Fruit fly (Drosophila melanogaster) whole organism, embryonic: ENCODE measurements around the gene CG5382.

Source experiments
- B-H1 ChIP-seq: fragments of 200-800 bp; sonication (Bioruptor generic); IDR thresholded peaks from 3 replicates; pipeline ENCODE4 v1.3.6; 2022; ENCODE audit warnings: missing biosample characterization, missing genetic modification characterization
- Bgb ChIP-seq: fragments of 200-800 bp; sonication (Bioruptor generic); IDR thresholded peaks from 2 replicates; pipeline ENCODE4 v1.3.6; 2022; ENCODE audit warnings: missing biosample characterization, missing genetic modification characterization; ENCODE audit not compliant: partially characterized antibody
- CG12071 ChIP-seq: fragments of 200-800 bp; sonication (Bioruptor generic); optimal IDR thresholded peaks from 3 replicates; lab custom pipeline; 2018; ENCODE audit warnings: missing biosample characterization, mild to moderate bottlenecking, missing genetic modification characterization
- CG12659 ChIP-seq: fragments of 200-800 bp; sonication (Bioruptor generic); optimal IDR thresholded peaks from 3 replicates; lab custom pipeline; 2017; ENCODE audit warnings: mild to moderate bottlenecking, missing biosample characterization, missing genetic modification reagents, missing genetic modification characterization
- CG14441 ChIP-seq: fragments of 200-800 bp; sonication (Bioruptor generic); IDR thresholded peaks from 2 replicates; pipeline ENCODE4 v1.3.6; 2022; ENCODE audit warnings: missing biosample characterization, missing genetic modification characterization
- CG16815 ChIP-seq: fragments of 200-800 bp; sonication (Bioruptor generic); optimal IDR thresholded peaks from 3 replicates; lab custom pipeline; 2017; ENCODE audit warnings: missing biosample characterization, mild to moderate bottlenecking, missing genetic modification characterization
- CG18476 ChIP-seq: fragments of 200-800 bp; sonication (Bioruptor generic); optimal IDR thresholded peaks from 2 replicates; lab custom pipeline; 2016; ENCODE audit warnings: missing biosample characterization, mild to moderate bottlenecking, missing genetic modification characterization
- CG2712 ChIP-seq: fragments of 200-800 bp; optimal IDR thresholded peaks from 3 replicates; lab custom pipeline; 2019; ENCODE audit warnings: missing biosample characterization, mild to moderate bottlenecking, missing genetic modification characterization, moderate library complexity
- CG2875 ChIP-seq: fragments of 200-800 bp; sonication (Bioruptor generic); optimal IDR thresholded peaks from 2 replicates; lab custom pipeline; 2017; ENCODE audit warnings: missing biosample characterization, mild to moderate bottlenecking, missing genetic modification characterization, missing genetic modification reagents
- CG30403 ChIP-seq: fragments of 200-800 bp; sonication (Bioruptor generic); optimal IDR thresholded peaks from 3 replicates; lab custom pipeline; 2016; ENCODE audit warnings: missing biosample characterization, missing genetic modification characterization
- CG31224 ChIP-seq: fragments of 200-800 bp; sonication (Bioruptor generic); IDR thresholded peaks from 2 replicates; pipeline ENCODE4 v1.3.6; 2022; ENCODE audit warnings: missing biosample characterization, missing genetic modification characterization
- CG3995 ChIP-seq: fragments of 200-800 bp; sonication (Bioruptor generic); optimal IDR thresholded peaks from 3 replicates; lab custom pipeline; 2016; ENCODE audit warnings: missing biosample characterization, missing genetic modification characterization
- CG4730 ChIP-seq: fragments of 200-800 bp; sonication (Bioruptor generic); IDR thresholded peaks from 2 replicates; pipeline ENCODE4 v1.3.6; 2022; ENCODE audit warnings: missing biosample characterization, missing genetic modification characterization
- CG6254 ChIP-seq: fragments of 200-800 bp; sonication (Bioruptor generic); optimal IDR thresholded peaks from 3 replicates; lab custom pipeline; 2017; ENCODE audit warnings: mild to moderate bottlenecking, missing biosample characterization, missing genetic modification reagents, missing genetic modification characterization
- CG8290 ChIP-seq, 3 experiments: fragments of 200-800 bp; sonication (Bioruptor generic); optimal IDR thresholded peaks; 2 replicates each; lab custom pipeline; 2016 to 2019; ENCODE audit warnings: missing biosample characterization in 3 of 3, missing genetic modification characterization in 3 of 3, mild to moderate bottlenecking in 2 of 3, moderate library complexity in 1 of 3
- Dfd ChIP-seq, 2 experiments: fragments of >200 bp; optimal IDR thresholded peaks; 2 replicates each; lab custom pipeline; 2017; ENCODE audit warnings: missing biosample characterization in 2 of 2, missing genetic modification characterization in 2 of 2
- Dll ChIP-seq: fragments of 200-800 bp; sonication (Bioruptor generic); IDR thresholded peaks from 4 replicates; pipeline ENCODE4 v1.3.6; 2022; ENCODE audit warnings: missing biosample characterization, missing genetic modification characterization; ENCODE audit not compliant: partially characterized antibody
- Dp ChIP-seq: fragments of 200-800 bp; sonication (Bioruptor generic); optimal IDR thresholded peaks from 2 replicates; lab custom pipeline; 2018; ENCODE audit warnings: missing biosample characterization, mild to moderate bottlenecking, missing genetic modification characterization, moderate library complexity
- E2f2 ChIP-seq: fragments of 200-800 bp; sonication (Bioruptor generic); IDR thresholded peaks from 2 replicates; pipeline ENCODE4 v1.3.6; 2022; ENCODE audit warnings: missing biosample characterization, missing genetic modification characterization
- HLH3B ChIP-seq: fragments of 200-800 bp; sonication (Bioruptor generic); IDR thresholded peaks from 2 replicates; pipeline ENCODE4 v1.3.6; 2022; ENCODE audit warnings: missing biosample characterization, missing genetic modification characterization
- Hand ChIP-seq: fragments of 200-800 bp; sonication (Bioruptor generic); optimal IDR thresholded peaks from 2 replicates; lab custom pipeline; 2017; ENCODE audit warnings: mild to moderate bottlenecking, missing biosample characterization, missing genetic modification reagents, missing genetic modification characterization
- Hr39 ChIP-seq: fragments of >200 bp; optimal IDR thresholded peaks from 2 replicates; lab custom pipeline; 2017
- Kr ChIP-seq: fragments of 200-800 bp; sonication (Bioruptor generic); optimal IDR thresholded peaks from 2 replicates; lab custom pipeline; 2017; ENCODE audit warnings: missing biosample characterization, mild to moderate bottlenecking, missing genetic modification characterization
- MBD-R2 ChIP-seq: fragments of 200-800 bp; sonication (Bioruptor generic); IDR thresholded peaks from 2 replicates; pipeline ENCODE4 v1.3.6; 2022; ENCODE audit warnings: missing biosample characterization, missing genetic modification characterization
- MESR4 ChIP-seq: fragments of 200-800 bp; sonication (Bioruptor generic); optimal IDR thresholded peaks from 2 replicates; lab custom pipeline; 2018; ENCODE audit warnings: missing biosample characterization, mild to moderate bottlenecking, missing genetic modification characterization, moderate library complexity
- MTF-1 ChIP-seq: fragments of 200-800 bp; sonication (Bioruptor generic); optimal IDR thresholded peaks from 2 replicates; lab custom pipeline; 2018; ENCODE audit warnings: missing biosample characterization, mild to moderate bottlenecking, missing genetic modification characterization, borderline replicate concordance
- Mad ChIP-seq: fragments of 200-800 bp; sonication (Bioruptor generic); optimal IDR thresholded peaks from 2 replicates; lab custom pipeline; 2016; ENCODE audit warnings: missing biosample characterization, missing genetic modification characterization
- Mes4 ChIP-seq: fragments of 200-800 bp; sonication (Bioruptor generic); optimal IDR thresholded peaks from 2 replicates; lab custom pipeline; 2016; ENCODE audit warnings: missing biosample characterization, missing genetic modification characterization
- Scr ChIP-seq: fragments of 200-800 bp; sonication (Bioruptor generic); IDR thresholded peaks from 2 replicates; pipeline ENCODE4 v1.3.6; 2022; ENCODE audit warnings: missing biosample characterization, missing genetic modification characterization; ENCODE audit not compliant: partially characterized antibody
- Sry-β ChIP-seq: fragments of 200-800 bp; sonication (Bioruptor generic); optimal IDR thresholded peaks from 2 replicates; lab custom pipeline; 2018; ENCODE audit warnings: missing biosample characterization, mild to moderate bottlenecking, missing genetic modification characterization, moderate library complexity
- Stat92E ChIP-seq, 3 experiments: fragments of >200 bp in 2 of 3; fragments of 200-800 bp in 1 of 3; sonication (Bioruptor generic) in 1 of 3; optimal IDR thresholded peaks; 2 replicates each; lab custom pipeline; 2017 to 2019; ENCODE audit warnings: missing biosample characterization in 3 of 3, missing genetic modification characterization in 3 of 3, mild to moderate bottlenecking in 1 of 3, moderate library complexity in 1 of 3
- ci ChIP-seq: fragments of 200-800 bp; sonication (Bioruptor generic); IDR thresholded peaks from 3 replicates; pipeline ENCODE4 v1.3.6; 2022; ENCODE audit warnings: missing biosample characterization, missing genetic modification characterization
- crc ChIP-seq: fragments of 200-800 bp; sonication (Bioruptor generic); optimal IDR thresholded peaks from 2 replicates; lab custom pipeline; 2016; ENCODE audit warnings: missing biosample characterization, missing genetic modification characterization
- crp ChIP-seq, 2 experiments: fragments of 200-800 bp; sonication (Bioruptor generic); optimal IDR thresholded peaks; 2 replicates in 1 of 2; 3 replicates in 1 of 2; lab custom pipeline; 2017; ENCODE audit warnings: missing biosample characterization in 2 of 2, missing genetic modification characterization in 2 of 2, mild to moderate bottlenecking in 1 of 2, moderate library complexity in 1 of 2
- danr ChIP-seq: fragments of 200-800 bp; sonication (Bioruptor generic); IDR thresholded peaks from 2 replicates; pipeline ENCODE4 v1.3.6; 2022; ENCODE audit warnings: missing biosample characterization, missing genetic modification characterization
- disco-r ChIP-seq: fragments of 200-800 bp; sonication (Bioruptor generic); optimal IDR thresholded peaks from 2 replicates; lab custom pipeline; 2016; ENCODE audit warnings: missing biosample characterization, missing genetic modification characterization
- ham ChIP-seq: fragments of 200-800 bp; sonication (Bioruptor generic); IDR thresholded peaks from 2 replicates; pipeline ENCODE4 v1.3.6; 2022; ENCODE audit warnings: missing biosample characterization, missing genetic modification characterization
- hkb ChIP-seq, 2 experiments: fragments of 200-800 bp in 1 of 2; fragments of >200 bp in 1 of 2; sonication (Bioruptor generic) in 1 of 2; IDR thresholded peaks in 1 of 2; optimal IDR thresholded peaks in 1 of 2; 2 replicates each; pipeline versions ENCODE4 v1.3.6 to Lab custom; 2017 to 2022; ENCODE audit warnings: missing biosample characterization in 1 of 2, missing genetic modification characterization in 1 of 2
- ken ChIP-seq: fragments of 200-800 bp; sonication (Bioruptor generic); IDR thresholded peaks from 3 replicates; pipeline ENCODE4 v1.3.6; 2022; ENCODE audit warnings: missing biosample characterization, missing genetic modification characterization
- lbe ChIP-seq: fragments of 200-800 bp; sonication (Bioruptor generic); optimal IDR thresholded peaks from 2 replicates; lab custom pipeline; 2016; ENCODE audit warnings: missing biosample characterization, mild to moderate bottlenecking, missing genetic modification characterization
- nau ChIP-seq: fragments of 200-800 bp; sonication (Bioruptor generic); optimal IDR thresholded peaks from 3 replicates; lab custom pipeline; 2017; ENCODE audit warnings: missing biosample characterization, mild to moderate bottlenecking, missing genetic modification characterization, missing genetic modification reagents
- pho ChIP-seq: fragments of 200-800 bp; sonication (Bioruptor generic); optimal IDR thresholded peaks from 2 replicates; lab custom pipeline; 2016; ENCODE audit warnings: missing biosample characterization, missing genetic modification characterization
- pum ChIP-seq: fragments of 200-800 bp; sonication (Bioruptor generic); optimal IDR thresholded peaks from 2 replicates; lab custom pipeline; 2016; ENCODE audit warnings: missing biosample characterization, missing genetic modification characterization
- row ChIP-seq: fragments of 200-800 bp; sonication (Bioruptor generic); IDR thresholded peaks from 3 replicates; pipeline ENCODE4 v1.3.6; 2022; ENCODE audit warnings: missing biosample characterization, missing genetic modification characterization
- sd ChIP-seq: fragments of 200-800 bp; sonication (Bioruptor generic); optimal IDR thresholded peaks from 3 replicates; lab custom pipeline; 2018; ENCODE audit warnings: missing biosample characterization, mild to moderate bottlenecking, missing genetic modification characterization, moderate library complexity
- sens-2 ChIP-seq: fragments of 200-800 bp; sonication (Bioruptor generic); IDR thresholded peaks from 2 replicates; pipeline ENCODE4 v1.3.6; 2022; ENCODE audit warnings: missing biosample characterization, missing genetic modification characterization
- seq ChIP-seq: fragments of 200-800 bp; sonication (Bioruptor generic); IDR thresholded peaks from 2 replicates; pipeline ENCODE4 v1.3.6; 2022; ENCODE audit warnings: missing biosample characterization, missing genetic modification characterization
- sima ChIP-seq: fragments of 200-800 bp; sonication (Bioruptor generic); optimal IDR thresholded peaks from 2 replicates; lab custom pipeline; 2016; ENCODE audit warnings: missing biosample characterization, missing genetic modification characterization
- stwl ChIP-seq: fragments of 200-800 bp; sonication (Bioruptor generic); optimal IDR thresholded peaks from 3 replicates; lab custom pipeline; 2018; ENCODE audit warnings: missing biosample characterization, mild to moderate bottlenecking, missing genetic modification characterization, moderate library complexity
- tgo ChIP-seq: fragments of 200-800 bp; sonication (Bioruptor generic); IDR thresholded peaks from 3 replicates; pipeline ENCODE4 v1.3.6; 2022; ENCODE audit warnings: missing biosample characterization, missing genetic modification characterization

Gene CG5382

dm6 chr3R:22365660-22366195, at the start of gene CG5382:
Gene CG5382 (minus strand): TSS chr3R:22365983.
- TF ChIP-seq ci (GFP tag; lab: Robert Waterston, UW) (no peak), CG2712 (tag; lab: Kevin White, UChicago) (no peak), CG31224 (no peak), pho (no peak), CG4730 (GFP tag; lab: Robert Waterston, UW) (no peak), Dll (GFP tag; lab: Robert Waterston, UW) (0 out of 4 replicates have a peak, but pooled peaks have one; percentile 26), Mes4 (GFP tag; lab: Kevin White, UChicago) (no peak), MTF-1 (GFP tag; lab: Kevin White, UChicago) (no peak), Sry-β (GFP tag; lab: Kevin White, UChicago) (no peak), CG8290 (GFP tag; optimal IDR thresholded peaks at IDR 0.05; lab: Kevin White, UChicago) (no peak), CG8290 (tag; optimal IDR thresholded peaks at IDR 0.05; lab: Kevin White, UChicago) (no peak), row (GFP tag; lab: Robert Waterston, UW) (no peak; the same call in 2 of the 3 replicates), CG12071 (GFP tag; lab: Kevin White, UChicago) (no peak), stwl (tag; lab: Kevin White, UChicago) (peak; percentile 11), seq (GFP tag; lab: Robert Waterston, UW) (no peak), Hand (GFP tag; lab: Kevin White, UChicago) (no peak), disco-r (no peak), Kr (GFP tag; lab: Kevin White, UChicago) (no peak), CG3995 (GFP tag; lab: Kevin White, UChicago) (no peak), crp (GFP tag; optimal IDR thresholded peaks at IDR 0.05; lab: Kevin White, UChicago) (peak in 1 of 2 experiments; percentile 83), lbe (GFP tag; lab: Kevin White, UChicago) (peak; percentile 18), CG30403 (GFP tag; lab: Kevin White, UChicago) (no peak), Dp (GFP tag; lab: Kevin White, UChicago) (peak; percentile 50), Scr (GFP tag; lab: Robert Waterston, UW) (peak; percentile 22; the same call in 1 of the 2 replicates), Dfd (GFP tag; optimal IDR thresholded peaks at IDR 0.05; lab: Kevin White, UChicago) (no peak), crc (GFP tag; lab: Kevin White, UChicago) (no peak), CG2875 (GFP tag; lab: Kevin White, UChicago) (no peak), Hr39 (lab: Kevin White, UChicago) (no peak), MBD-R2 (GFP tag; lab: Robert Waterston, UW) (peak; percentile 67), sima (GFP tag; lab: Kevin White, UChicago) (no peak), hkb (optimal IDR thresholded peaks at IDR 0.05; lab: Kevin White, UChicago) (no peak), hkb (GFP tag; IDR thresholded peaks at IDR 0.05; lab: Robert Waterston, UW) (no peak), Bgb (GFP tag; lab: Robert Waterston, UW) (no peak), tgo (GFP tag; lab: Robert Waterston, UW) (no peak), sens-2 (GFP tag; lab: Robert Waterston, UW) (no peak), pum (no peak), CG6254 (GFP tag; lab: Kevin White, UChicago) (no peak), Stat92E (GFP tag; optimal IDR thresholded peaks at IDR 0.05; lab: Kevin White, UChicago) (no peak), CG12659 (GFP tag; lab: Kevin White, UChicago) (no peak), danr (GFP tag; lab: Robert Waterston, UW) (no peak), B-H1 (GFP tag; lab: Robert Waterston, UW) (no peak), MESR4 (peak; percentile 71), HLH3B (no peak), CG14441 (no peak), ham (GFP tag; lab: Robert Waterston, UW) (no peak), Mad (no peak), sd (tag; lab: Kevin White, UChicago) (peak; percentile 30), CG18476 (GFP tag; lab: Kevin White, UChicago) (no peak), E2f2 (GFP tag; lab: Robert Waterston, UW) (peak; percentile 69), nau (GFP tag; lab: Kevin White, UChicago) (no peak), CG16815 (GFP tag; lab: Kevin White, UChicago) (no peak), ken (GFP tag; lab: Robert Waterston, UW) (no peak)
